Fruit fly (Drosophila melanogaster) whole organism, embryonic: ENCODE measurements around the gene CG12507.

ENCODE experiments used
- Adf1 ChIP-seq: fragments of 200-800 bp; sonication (Bioruptor generic); IDR thresholded peaks from 2 replicates; pipeline ENCODE4 v1.3.6; 2022; ENCODE audit warnings: missing biosample characterization, missing genetic modification characterization
- CG10147 ChIP-seq: fragments of 200-800 bp; sonication (Bioruptor generic); optimal IDR thresholded peaks from 2 replicates; lab custom pipeline; 2019; ENCODE audit warnings: missing biosample characterization, mild to moderate bottlenecking, missing genetic modification characterization, moderate library complexity
- CG1024 ChIP-seq: fragments of 200-800 bp; sonication (Bioruptor generic); IDR thresholded peaks from 2 replicates; pipeline ENCODE4 v1.3.6; 2022; ENCODE audit warnings: missing biosample characterization, missing genetic modification characterization
- CG11723 ChIP-seq: fragments of 200-800 bp; sonication (Bioruptor generic); optimal IDR thresholded peaks from 2 replicates; lab custom pipeline; 2017; ENCODE audit warnings: missing biosample characterization, mild to moderate bottlenecking, missing genetic modification characterization
- CG12299 ChIP-seq: fragments of 200-800 bp; sonication (Bioruptor generic); optimal IDR thresholded peaks from 2 replicates; lab custom pipeline; 2018; ENCODE audit warnings: missing biosample characterization, mild to moderate bottlenecking, missing genetic modification characterization
- CG14710 ChIP-seq: fragments of 200-800 bp; sonication (Bioruptor generic); optimal IDR thresholded peaks from 3 replicates; lab custom pipeline; 2019; ENCODE audit warnings: missing biosample characterization, mild to moderate bottlenecking, missing genetic modification characterization, moderate library complexity
- CG15011 ChIP-seq: fragments of 200-800 bp; sonication (Bioruptor generic); optimal IDR thresholded peaks from 3 replicates; lab custom pipeline; 2018; ENCODE audit warnings: missing biosample characterization, mild to moderate bottlenecking, missing genetic modification characterization
- CG15073 ChIP-seq: fragments of 200-800 bp; sonication (Bioruptor generic); optimal IDR thresholded peaks from 2 replicates; lab custom pipeline; 2016; ENCODE audit warnings: missing biosample characterization, missing genetic modification characterization
- CG1603 ChIP-seq: fragments of 200-800 bp; sonication (Bioruptor generic); optimal IDR thresholded peaks from 2 replicates; lab custom pipeline; 2019; ENCODE audit warnings: missing biosample characterization, mild to moderate bottlenecking, missing genetic modification characterization, moderate library complexity
- CG17328 ChIP-seq: fragments of 200-800 bp; sonication (Bioruptor generic); IDR thresholded peaks from 2 replicates; pipeline ENCODE4 v1.3.6; 2022; ENCODE audit warnings: missing biosample characterization, missing genetic modification characterization
- CG2116 ChIP-seq: fragments of 200-800 bp; sonication (Bioruptor generic); optimal IDR thresholded peaks from 3 replicates; lab custom pipeline; 2018; ENCODE audit warnings: missing biosample characterization, mild to moderate bottlenecking, missing genetic modification characterization
- CG31224 ChIP-seq: fragments of 200-800 bp; sonication (Bioruptor generic); IDR thresholded peaks from 2 replicates; pipeline ENCODE4 v1.3.6; 2022; ENCODE audit warnings: missing biosample characterization, missing genetic modification characterization
- CG31388 ChIP-seq: fragments of 200-800 bp; sonication (Bioruptor generic); optimal IDR thresholded peaks from 2 replicates; lab custom pipeline; 2016; ENCODE audit warnings: missing biosample characterization, missing genetic modification characterization
- CG34376 ChIP-seq: fragments of 200-800 bp; sonication (Bioruptor generic); optimal IDR thresholded peaks from 2 replicates; lab custom pipeline; 2018; ENCODE audit warnings: missing biosample characterization, mild to moderate bottlenecking, missing genetic modification characterization
- CG34422 ChIP-seq: fragments of 200-800 bp; sonication (Bioruptor generic); IDR thresholded peaks from 3 replicates; pipeline ENCODE4 v1.3.6; 2022; ENCODE audit warnings: missing biosample characterization, missing genetic modification characterization
- CG3838 ChIP-seq: fragments of 200-800 bp; sonication (Bioruptor generic); optimal IDR thresholded peaks from 3 replicates; lab custom pipeline; 2016; ENCODE audit warnings: missing biosample characterization, missing genetic modification characterization
- CG4854 ChIP-seq: fragments of 200-800 bp; sonication (Bioruptor generic); optimal IDR thresholded peaks from 2 replicates; lab custom pipeline; 2016; ENCODE audit warnings: missing biosample characterization, missing genetic modification characterization, inconsistent platforms
- CG6689 ChIP-seq: fragments of 200-800 bp; sonication (Bioruptor generic); IDR thresholded peaks from 2 replicates; pipeline ENCODE4 v1.3.6; 2022; ENCODE audit warnings: missing biosample characterization, missing genetic modification characterization
- CG7987 ChIP-seq: fragments of 200-800 bp; sonication (Bioruptor generic); optimal IDR thresholded peaks from 2 replicates; lab custom pipeline; 2018; ENCODE audit warnings: missing biosample characterization, mild to moderate bottlenecking, missing genetic modification characterization, moderate library complexity
- CG8281 ChIP-seq: fragments of 200-800 bp; sonication (Bioruptor generic); optimal IDR thresholded peaks from 2 replicates; lab custom pipeline; 2018; ENCODE audit warnings: missing biosample characterization, mild to moderate bottlenecking, missing genetic modification characterization, moderate library complexity
- Kr ChIP-seq: fragments of 200-800 bp; sonication (Bioruptor generic); optimal IDR thresholded peaks from 2 replicates; lab custom pipeline; 2017; ENCODE audit warnings: missing biosample characterization, mild to moderate bottlenecking, missing genetic modification characterization
- Lhr ChIP-seq: fragments of 200-800 bp; sonication (Bioruptor generic); optimal IDR thresholded peaks from 3 replicates; lab custom pipeline; 2017; ENCODE audit warnings: mild to moderate bottlenecking, missing biosample characterization, missing genetic modification reagents, missing genetic modification characterization
- Ssrp ChIP-seq: fragments of 200-800 bp; sonication (Bioruptor generic); optimal IDR thresholded peaks from 2 replicates; lab custom pipeline; 2018; ENCODE audit warnings: missing biosample characterization, mild to moderate bottlenecking, missing genetic modification characterization, moderate library complexity
- ab ChIP-seq: fragments of 200-800 bp; sonication (Bioruptor generic); optimal IDR thresholded peaks from 2 replicates; lab custom pipeline; 2016; ENCODE audit warnings: missing biosample characterization, missing genetic modification characterization
- ac ChIP-seq: fragments of 200-800 bp; sonication (Bioruptor generic); optimal IDR thresholded peaks from 3 replicates; lab custom pipeline; 2017; ENCODE audit warnings: missing biosample characterization, mild to moderate bottlenecking, missing genetic modification characterization
- ap ChIP-seq: fragments of 200-800 bp; sonication (Bioruptor generic); IDR thresholded peaks from 2 replicates; pipeline ENCODE4 v1.3.6; 2022; ENCODE audit warnings: missing biosample characterization, missing genetic modification characterization
- ase ChIP-seq: fragments of 200-800 bp; sonication (Bioruptor generic); IDR thresholded peaks from 3 replicates; pipeline ENCODE4 v1.3.6; 2022; ENCODE audit warnings: missing biosample characterization, missing genetic modification characterization
- ato ChIP-seq: fragments of 200-800 bp; sonication (Bioruptor generic); IDR thresholded peaks from 2 replicates; pipeline ENCODE4 v1.3.6; 2022; ENCODE audit warnings: missing biosample characterization, missing genetic modification characterization; ENCODE audit not compliant: partially characterized antibody
- br ChIP-seq: fragments of >200 bp; optimal IDR thresholded peaks from 2 replicates; lab custom pipeline; 2017
- cad ChIP-seq: fragments of >200 bp; optimal IDR thresholded peaks from 2 replicates; lab custom pipeline; 2017; ENCODE audit warnings: missing biosample characterization, missing genetic modification characterization
- cas ChIP-seq: fragments of 200-800 bp; sonication (Bioruptor generic); IDR thresholded peaks from 2 replicates; pipeline ENCODE4 v1.3.6; 2022; ENCODE audit warnings: missing biosample characterization, missing genetic modification characterization
- cato ChIP-seq: fragments of 200-800 bp; sonication (Bioruptor generic); optimal IDR thresholded peaks from 2 replicates; lab custom pipeline; 2016; ENCODE audit warnings: missing biosample characterization, missing genetic modification characterization, borderline replicate concordance
- chif ChIP-seq, 2 experiments: fragments of 200-800 bp; sonication (Bioruptor generic); optimal IDR thresholded peaks; 3 replicates each; lab custom pipeline; 2016; ENCODE audit warnings: missing biosample characterization in 2 of 2, missing genetic modification characterization in 2 of 2
- fd3F ChIP-seq: fragments of 200-800 bp; sonication (Bioruptor generic); optimal IDR thresholded peaks from 2 replicates; lab custom pipeline; 2018; ENCODE audit warnings: missing biosample characterization, mild to moderate bottlenecking, missing genetic modification characterization, moderate library complexity
- gro ChIP-seq: fragments of 200-800 bp; sonication (Bioruptor generic); optimal IDR thresholded peaks from 2 replicates; lab custom pipeline; 2016; ENCODE audit warnings: missing biosample characterization, missing genetic modification characterization
- inv ChIP-seq: fragments of 200-800 bp; sonication (Bioruptor generic); IDR thresholded peaks from 2 replicates; pipeline ENCODE4 v1.3.6; 2022; ENCODE audit warnings: missing biosample characterization, missing genetic modification characterization; ENCODE audit not compliant: partially characterized antibody
- lilli ChIP-seq: fragments of 200-800 bp; sonication (Bioruptor generic); optimal IDR thresholded peaks from 3 replicates; lab custom pipeline; 2016; ENCODE audit warnings: missing biosample characterization, missing genetic modification characterization
- lola ChIP-seq, 3 experiments: fragments of >200 bp in 2 of 3; fragments of 200-800 bp in 1 of 3; sonication (Bioruptor generic) in 1 of 3; optimal IDR thresholded peaks; 2 replicates each; lab custom pipeline; 2017 to 2019; ENCODE audit warnings: missing biosample characterization in 3 of 3, missing genetic modification characterization in 3 of 3, mild to moderate bottlenecking in 1 of 3, moderate library complexity in 1 of 3
- nmo ChIP-seq: fragments of 200-800 bp; sonication (Bioruptor generic); optimal IDR thresholded peaks from 2 replicates; lab custom pipeline; 2018; ENCODE audit warnings: missing biosample characterization, mild to moderate bottlenecking, missing genetic modification characterization, moderate library complexity
- odd ChIP-seq: fragments of 200-800 bp; sonication (Bioruptor generic); optimal IDR thresholded peaks from 2 replicates; lab custom pipeline; 2017; ENCODE audit warnings: missing biosample characterization, mild to moderate bottlenecking, missing genetic modification characterization
- pan ChIP-seq, 4 experiments: fragments of >200 bp in 3 of 4; fragments of 200-800 bp in 1 of 4; sonication (Bioruptor generic) in 1 of 4; optimal IDR thresholded peaks in 3 of 4; IDR thresholded peaks in 1 of 4; 2 replicates each; pipeline versions ENCODE4 v1.3.6 to Lab custom; 2017 to 2022; ENCODE audit warnings: missing biosample characterization in 2 of 4, missing genetic modification characterization in 2 of 4, mixed read lengths in 1 of 4
- pb ChIP-seq: fragments of 200-800 bp; sonication (Bioruptor generic); optimal IDR thresholded peaks from 3 replicates; lab custom pipeline; 2016; ENCODE audit warnings: missing biosample characterization, missing genetic modification characterization
- pho ChIP-seq: fragments of 200-800 bp; sonication (Bioruptor generic); optimal IDR thresholded peaks from 2 replicates; lab custom pipeline; 2016; ENCODE audit warnings: missing biosample characterization, missing genetic modification characterization
- pnt ChIP-seq: fragments of 200-800 bp; sonication (Bioruptor generic); optimal IDR thresholded peaks from 3 replicates; lab custom pipeline; 2016; ENCODE audit warnings: missing biosample characterization, missing genetic modification characterization
- pros ChIP-seq: fragments of 200-800 bp; sonication (Bioruptor generic); optimal IDR thresholded peaks from 3 replicates; lab custom pipeline; 2019; ENCODE audit warnings: missing biosample characterization, mild to moderate bottlenecking, missing genetic modification characterization, moderate library complexity
- sim ChIP-seq: fragments of 200-800 bp; sonication (Bioruptor generic); IDR thresholded peaks from 2 replicates; pipeline ENCODE4 v1.3.6; 2022; ENCODE audit warnings: missing biosample characterization, missing genetic modification characterization
- sima ChIP-seq: fragments of 200-800 bp; sonication (Bioruptor generic); optimal IDR thresholded peaks from 2 replicates; lab custom pipeline; 2016; ENCODE audit warnings: missing biosample characterization, missing genetic modification characterization
- vfl ChIP-seq: fragments of 200-800 bp; sonication (Bioruptor generic); optimal IDR thresholded peaks from 2 replicates; lab custom pipeline; 2016; ENCODE audit warnings: missing biosample characterization, missing genetic modification characterization
- vnd ChIP-seq: fragments of 200-800 bp; sonication (Bioruptor generic); IDR thresholded peaks from 3 replicates; pipeline ENCODE4 v1.3.6; 2022; ENCODE audit warnings: missing biosample characterization, missing genetic modification characterization; ENCODE audit not compliant: partially characterized antibody

CG12507 gene

DNA sequence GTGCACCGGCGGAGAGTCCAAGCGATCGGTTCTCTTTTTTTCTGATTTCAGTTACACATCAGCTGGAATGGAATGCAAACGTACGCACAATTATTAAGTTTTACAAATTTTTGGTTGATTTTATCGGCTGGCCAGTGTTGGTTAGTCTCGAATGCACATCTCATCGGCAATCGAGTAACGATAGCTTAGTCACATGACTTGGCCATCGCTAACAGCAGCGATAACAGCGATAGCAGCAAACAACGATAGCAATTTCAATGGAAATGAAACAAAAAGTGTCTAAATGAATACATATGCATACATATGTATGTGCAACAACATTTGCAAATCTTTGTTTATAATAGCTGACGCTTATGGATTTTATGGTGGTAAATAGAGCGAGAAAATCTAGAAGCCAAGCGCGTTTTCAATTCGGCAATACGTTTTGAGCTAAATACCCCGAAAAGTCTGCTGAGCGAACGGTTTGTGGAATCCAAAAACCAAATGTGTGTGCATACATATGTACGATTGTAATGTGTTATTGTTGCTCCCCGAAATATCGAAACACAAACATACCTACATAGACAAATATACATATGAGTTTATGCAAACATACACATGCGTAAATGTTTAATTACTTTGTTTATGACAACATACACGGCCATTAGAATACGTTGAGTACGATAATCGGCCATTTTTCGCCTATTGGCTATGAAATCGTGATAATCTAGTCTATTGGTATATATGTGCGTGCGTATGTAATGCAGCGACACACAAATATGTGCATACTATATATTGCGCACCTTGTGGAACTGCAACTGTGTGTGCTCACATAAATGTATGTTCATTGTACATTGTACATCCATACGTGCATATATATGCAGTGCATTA, 30.3 kb upstream of the CG12507 start, which contains the start of gene CG3632 (continued):
- TF ChIP-seq CG11723 (GFP tag; lab: Kevin White, UChicago): no peak
- peak; percentile 85 for TF ChIP-seq CG2116
- no peak for TF ChIP-seq CG10147 (GFP tag; lab: Kevin White, UChicago)
- TF ChIP-seq chif (GFP tag; optimal IDR thresholded peaks at IDR 0.05; lab: Kevin White, UChicago): peak in 1 of 2 experiments; percentile 26
- TF ChIP-seq CG8281 (tag; lab: Kevin White, UChicago): no peak
- TF ChIP-seq cato (GFP tag; lab: Kevin White, UChicago): no peak
- TF ChIP-seq CG15073 (GFP tag; lab: Kevin White, UChicago): no peak
- peak; percentile 71 for TF ChIP-seq vnd (GFP tag; lab: Robert Waterston, UW)
- no peak for TF ChIP-seq ap (GFP tag; lab: Robert Waterston, UW)
- TF ChIP-seq CG3838 (GFP tag; lab: Kevin White, UChicago): peak; percentile 92
- TF ChIP-seq ase (GFP tag; lab: Robert Waterston, UW): no peak
- no peak for TF ChIP-seq Kr (GFP tag; lab: Kevin White, UChicago)
- TF ChIP-seq CG31224: no peak
- peak; percentile 64 for TF ChIP-seq gro
- peak; percentile 34 for TF ChIP-seq CG14710 (tag; lab: Kevin White, UChicago)
- no peak for TF ChIP-seq ac
- TF ChIP-seq pnt (GFP tag; lab: Kevin White, UChicago): no peak
- TF ChIP-seq Adf1 (GFP tag; lab: Robert Waterston, UW): peak; percentile 36; the same call in 1 of the 2 replicates
- TF ChIP-seq cas (GFP tag; lab: Robert Waterston, UW): no peak
- no peak for TF ChIP-seq pan (optimal IDR thresholded peaks at IDR 0.05; lab: Kevin White, UChicago)
- no peak for TF ChIP-seq pan (GFP tag; optimal IDR thresholded peaks at IDR 0.05 in 1 of 2, IDR thresholded peaks at IDR 0.05 in 1 of 2)
- peak; percentile 37 for TF ChIP-seq CG34376
- no peak for TF ChIP-seq odd
- 0 out of 3 replicates have a peak, but pooled peaks have one; percentile 10 for TF ChIP-seq CG34422 (GFP tag; lab: Robert Waterston, UW)
- no peak for TF ChIP-seq CG1024 (GFP tag; lab: Robert Waterston, UW)
- peak; percentile 42 for TF ChIP-seq vfl (GFP tag; lab: Kevin White, UChicago)
- peak; percentile 87 for TF ChIP-seq ato (GFP tag; lab: Robert Waterston, UW)
- TF ChIP-seq CG31388: no peak
- TF ChIP-seq sim (GFP tag; lab: Robert Waterston, UW): no peak
- no peak for TF ChIP-seq Ssrp (tag; lab: Kevin White, UChicago)
- no peak for TF ChIP-seq sima (GFP tag; lab: Kevin White, UChicago)
- no peak for TF ChIP-seq CG6689 (GFP tag; lab: Robert Waterston, UW)
- no peak for TF ChIP-seq CG15011 (GFP tag; lab: Kevin White, UChicago)
- TF ChIP-seq pros (GFP tag; lab: Kevin White, UChicago): no peak
- TF ChIP-seq inv (GFP tag; lab: Robert Waterston, UW): peak; percentile 68; the same call in 1 of the 2 replicates
- TF ChIP-seq CG17328 (GFP tag; lab: Robert Waterston, UW): no peak
- TF ChIP-seq cad: no peak
- TF ChIP-seq br (lab: Kevin White, UChicago): no peak
- TF ChIP-seq CG4854 (GFP tag; lab: Kevin White, UChicago): no peak
- peak; percentile 12 for TF ChIP-seq Lhr
- TF ChIP-seq pb (GFP tag; lab: Kevin White, UChicago): no peak
- peak; percentile 77 for TF ChIP-seq lilli (GFP tag; lab: Kevin White, UChicago)
- no peak for TF ChIP-seq CG12299
- TF ChIP-seq pho: peak; percentile 32
- peak; percentile 51 for TF ChIP-seq CG7987 (GFP tag; lab: Kevin White, UChicago)
- TF ChIP-seq nmo (GFP tag; lab: Kevin White, UChicago): no peak
- TF ChIP-seq ab: no peak
- TF ChIP-seq fd3F (GFP tag; lab: Kevin White, UChicago): no peak
- TF ChIP-seq lola (GFP tag; optimal IDR thresholded peaks at IDR 0.05; lab: Kevin White, UChicago): no peak
- TF ChIP-seq CG1603: peak; percentile 77
